Fruit fly (Drosophila melanogaster) whole organism, adult: ENCODE results near the gene Sfp33A4.

Source experiments
- CG12768 ChIP-seq: fragments of 200-800 bp; sonication (Bioruptor generic); optimal IDR thresholded peaks from 2 replicates; lab custom pipeline; 2017; ENCODE audit warnings: missing biosample characterization, missing genetic modification characterization, mild to moderate bottlenecking, moderate library complexity, missing genetic modification reagents
- CG14711 ChIP-seq: fragments of 200-800 bp; sonication (Bioruptor generic); optimal IDR thresholded peaks from 2 replicates; lab custom pipeline; 2018; ENCODE audit warnings: missing biosample characterization, mild to moderate bottlenecking, missing genetic modification characterization, moderate library complexity
- CG1620 ChIP-seq: fragments of 200-800 bp; sonication (Bioruptor generic); optimal IDR thresholded peaks from 2 replicates; lab custom pipeline; 2016; ENCODE audit warnings: missing biosample characterization, missing genetic modification characterization
- CG33017 ChIP-seq: fragments of 200-800 bp; sonication (Bioruptor generic); optimal IDR thresholded peaks from 2 replicates; lab custom pipeline; 2018; ENCODE audit warnings: missing biosample characterization, mild to moderate bottlenecking, missing genetic modification characterization, moderate library complexity
- Hr96 ChIP-seq: fragments of 200-800 bp; sonication (Bioruptor generic); optimal IDR thresholded peaks from 2 replicates; lab custom pipeline; 2016; ENCODE audit warnings: missing biosample characterization, missing genetic modification characterization
- Mnt ChIP-seq: fragments of 200-800 bp; sonication (Bioruptor generic); optimal IDR thresholded peaks from 2 replicates; lab custom pipeline; 2016; ENCODE audit warnings: missing biosample characterization, mild to moderate bottlenecking, missing genetic modification characterization
- cic ChIP-seq: fragments of 200-800 bp; sonication (Bioruptor generic); optimal IDR thresholded peaks from 2 replicates; lab custom pipeline; 2017; ENCODE audit warnings: missing biosample characterization, mild to moderate bottlenecking, missing genetic modification characterization, moderate library complexity
- kay ChIP-seq: fragments of 200-800 bp; sonication (Bioruptor generic); peaks from one replicate; lab custom pipeline; 2016; ENCODE audit warnings: missing biosample characterization, missing genetic modification characterization, borderline replicate concordance
- toe ChIP-seq: fragments of 200-800 bp; sonication (Bioruptor generic); optimal IDR thresholded peaks from 2 replicates; lab custom pipeline; 2016; ENCODE audit warnings: missing biosample characterization, missing genetic modification characterization

DNA sequence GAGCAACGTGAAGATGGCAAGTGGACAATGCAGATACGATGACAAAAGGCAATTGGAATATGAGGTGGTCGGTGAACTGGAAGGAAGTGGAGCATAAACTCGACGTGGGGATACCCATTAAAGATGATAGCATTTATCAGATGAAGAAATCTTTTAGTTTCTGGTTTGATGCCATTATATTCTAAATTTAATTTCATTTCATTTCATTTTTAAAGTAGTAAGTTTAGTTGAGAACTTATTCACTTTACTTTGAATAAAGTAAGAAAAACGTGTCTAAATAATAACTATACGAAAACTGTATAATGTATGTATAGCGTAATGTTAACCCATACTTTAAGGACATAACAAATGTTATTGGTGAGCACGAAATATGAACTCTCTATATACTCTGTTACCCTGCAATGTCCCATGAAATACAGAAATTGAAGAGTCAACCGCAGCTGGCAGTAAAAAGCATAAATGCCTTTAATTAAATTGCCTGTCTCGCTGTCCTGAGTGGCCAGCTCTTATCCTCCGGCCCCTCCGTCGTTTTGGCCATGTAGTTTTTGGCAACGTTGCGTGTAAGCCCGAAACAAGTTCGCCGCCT lies 33.9 kb downstream of the Sfp33A4 start:
- TF ChIP-seq Hr96 (GFP tag; lab: Kevin White, UChicago) (no peak), toe (GFP tag; lab: Kevin White, UChicago) (no peak), CG12768 (no peak), CG14711 (tag; lab: Kevin White, UChicago) (no peak), cic (GFP tag; lab: Kevin White, UChicago) (no peak), kay (GFP tag; lab: Kevin White, UChicago) (no peak), Mnt (no peak), CG1620 (no peak), CG33017 (tag; lab: Kevin White, UChicago) (no peak)
